Worm (Caenorhabditis elegans) whole organism, late embryonic: ENCODE measurements around the gene thk-1.

Experiments
- C08G9.2 ChIP-seq: sonication (generic microtip); optimal IDR thresholded peaks from 2 replicates; lab custom pipeline; 2016; ENCODE audit warnings: mild to moderate bottlenecking, missing genetic modification characterization, moderate library complexity, missing compliant biosample characterization
- K02D7.2 ChIP-seq: sonication (generic microtip); optimal IDR thresholded peaks from 2 replicates; lab custom pipeline; 2017; ENCODE audit warnings: mild to moderate bottlenecking, missing genetic modification characterization, missing compliant biosample characterization
- K09A11.1 ChIP-seq: sonication (generic microtip); optimal IDR thresholded peaks from 2 replicates; lab custom pipeline; 2017; ENCODE audit warnings: antibody characterized with exemption, mild to moderate bottlenecking, missing genetic modification characterization, missing compliant biosample characterization; ENCODE audit not compliant: insufficient read depth
- Y22D7AL.16 ChIP-seq: sonication (generic microtip); optimal IDR thresholded peaks from 2 replicates; lab custom pipeline; 2016; ENCODE audit warnings: missing genetic modification characterization, missing compliant biosample characterization
- ama-1 ChIP-seq: fragments of 150-350 bp; optimal IDR thresholded peaks from 2 replicates; lab custom pipeline; 2014
- ceh-19 ChIP-seq: fragments of 200-800 bp; sonication (Bioruptor generic); optimal IDR thresholded peaks from 2 replicates; lab custom pipeline; 2018; ENCODE audit warnings: mild to moderate bottlenecking, missing genetic modification characterization, missing compliant biosample characterization
- ceh-22 ChIP-seq: sonication (generic microtip); optimal IDR thresholded peaks from 2 replicates; lab custom pipeline; 2017; ENCODE audit warnings: missing biosample characterization, missing genetic modification characterization
- ceh-30 ChIP-seq: fragments of 150-350 bp; optimal IDR thresholded peaks from 2 replicates; lab custom pipeline; 2014; ENCODE audit warnings: missing biosample characterization, missing genetic modification characterization
- ceh-31 ChIP-seq: sonication (generic microtip); optimal IDR thresholded peaks from 2 replicates; lab custom pipeline; 2016; ENCODE audit warnings: missing genetic modification characterization, missing compliant biosample characterization
- ceh-6 ChIP-seq: fragments of 200-800 bp; sonication (Bioruptor generic); optimal IDR thresholded peaks from 2 replicates; lab custom pipeline; 2018; ENCODE audit warnings: mild to moderate bottlenecking, missing genetic modification characterization, missing compliant biosample characterization
- che-1 ChIP-seq: sonication (generic microtip); optimal IDR thresholded peaks from 2 replicates; lab custom pipeline; 2016; ENCODE audit warnings: mild to moderate bottlenecking, missing genetic modification characterization, missing compliant biosample characterization
- dmd-4 ChIP-seq: sonication (generic microtip); optimal IDR thresholded peaks from 2 replicates; lab custom pipeline; 2016; ENCODE audit warnings: borderline replicate concordance, missing genetic modification characterization, missing compliant biosample characterization
- dve-1 ChIP-seq: sonication (generic microtip); optimal IDR thresholded peaks from 2 replicates; lab custom pipeline; 2017; ENCODE audit warnings: antibody characterized with exemption, mild to moderate bottlenecking, missing genetic modification characterization, missing compliant biosample characterization
- ets-4 ChIP-seq: sonication (generic microtip); optimal IDR thresholded peaks from 2 replicates; lab custom pipeline; 2016; ENCODE audit warnings: missing genetic modification characterization, missing compliant biosample characterization
- eyg-1 ChIP-seq: sonication (generic microtip); optimal IDR thresholded peaks from 2 replicates; lab custom pipeline; 2016; ENCODE audit warnings: missing genotype, missing genetic modification characterization, missing compliant biosample characterization
- fkh-10 ChIP-seq: fragments of 150-350 bp; optimal IDR thresholded peaks from 2 replicates; lab custom pipeline; 2014; ENCODE audit warnings: missing biosample characterization, missing genetic modification reagents, missing genetic modification characterization
- fkh-6 ChIP-seq: sonication (generic microtip); optimal IDR thresholded peaks from 2 replicates; lab custom pipeline; 2016; ENCODE audit warnings: missing genetic modification characterization, missing compliant biosample characterization
- hlh-30 ChIP-seq: sonication (generic microtip); optimal IDR thresholded peaks from 2 replicates; lab custom pipeline; 2017; ENCODE audit warnings: antibody characterized with exemption, missing genetic modification characterization, missing compliant biosample characterization; ENCODE audit not compliant: insufficient read depth
- hlh-8 ChIP-seq: sonication (generic microtip); optimal IDR thresholded peaks from 2 replicates; lab custom pipeline; 2016; ENCODE audit warnings: missing genotype, missing genetic modification characterization, missing compliant biosample characterization
- lim-6 ChIP-seq: sonication (generic microtip); optimal IDR thresholded peaks from 2 replicates; lab custom pipeline; 2016; ENCODE audit warnings: missing genetic modification characterization, missing compliant biosample characterization
- lin-11 ChIP-seq: fragments of 200-800 bp; sonication (Bioruptor generic); optimal IDR thresholded peaks from 2 replicates; lab custom pipeline; 2018; ENCODE audit warnings: mild to moderate bottlenecking, missing genetic modification characterization, missing compliant biosample characterization
- madf-2 ChIP-seq: sonication (generic microtip); optimal IDR thresholded peaks from 2 replicates; lab custom pipeline; 2017; ENCODE audit warnings: missing genetic modification characterization, missing compliant biosample characterization
- npax-4 ChIP-seq: sonication (generic microtip); optimal IDR thresholded peaks from 2 replicates; lab custom pipeline; 2016; ENCODE audit warnings: missing genetic modification characterization, missing compliant biosample characterization
- odd-2 ChIP-seq: sonication (generic microtip); optimal IDR thresholded peaks from 2 replicates; lab custom pipeline; 2017; ENCODE audit warnings: antibody characterized with exemption, mild to moderate bottlenecking, missing genetic modification characterization, missing compliant biosample characterization
- pax-1 ChIP-seq: fragments of 150-350 bp; optimal IDR thresholded peaks from 2 replicates; lab custom pipeline; 2014; ENCODE audit warnings: missing biosample characterization, missing genetic modification characterization
- pha-2 ChIP-seq: sonication (generic microtip); optimal IDR thresholded peaks from 2 replicates; lab custom pipeline; 2017; ENCODE audit warnings: mild to moderate bottlenecking, missing genetic modification characterization, missing compliant biosample characterization
- pha-4 ChIP-seq: fragments of 150-350 bp; optimal IDR thresholded peaks from 2 replicates; lab custom pipeline; 2018; ENCODE audit warnings: missing biosample characterization, missing genetic modification reagents, missing genetic modification characterization
- pqm-1 ChIP-seq: sonication (generic microtip); optimal IDR thresholded peaks from 2 replicates; lab custom pipeline; 2016; ENCODE audit warnings: missing genetic modification characterization, missing compliant biosample characterization
- pros-1 ChIP-seq: fragments of 150-350 bp; optimal IDR thresholded peaks from 2 replicates; lab custom pipeline; 2014; ENCODE audit warnings: missing biosample characterization, missing genetic modification reagents, missing genetic modification characterization
- ref-2 ChIP-seq: sonication (generic microtip); optimal IDR thresholded peaks from 2 replicates; lab custom pipeline; 2016; ENCODE audit warnings: missing genetic modification characterization, missing compliant biosample characterization
- rnt-1 ChIP-seq: sonication (generic microtip); optimal IDR thresholded peaks from 2 replicates; lab custom pipeline; 2016; ENCODE audit warnings: missing genetic modification characterization, missing compliant biosample characterization
- ttx-3 ChIP-seq: sonication (generic microtip); optimal IDR thresholded peaks from 2 replicates; lab custom pipeline; 2016; ENCODE audit warnings: missing genetic modification reagents, missing genetic modification characterization, missing compliant biosample characterization
- unc-3 ChIP-seq, 2 experiments: fragments of 200-800 bp in 1 of 2; sonication (Bioruptor generic) in 1 of 2; sonication (generic microtip) in 1 of 2; conservative IDR thresholded peaks in 1 of 2; optimal IDR thresholded peaks in 1 of 2; 2 replicates each; pipeline versions ENCODE4 v1.3.6 to Lab custom; 2016 to 2022; ENCODE audit warnings: missing compliant biosample characterization in 2 of 2, missing genetic modification characterization in 2 of 2, missing genetic modification reagents in 1 of 2
- unc-42 ChIP-seq: sonication (generic microtip); optimal IDR thresholded peaks from 2 replicates; lab custom pipeline; 2016; ENCODE audit warnings: missing genotype, missing genetic modification characterization, missing compliant biosample characterization
- unc-55 ChIP-seq: sonication (generic microtip); optimal IDR thresholded peaks from 2 replicates; lab custom pipeline; 2017; ENCODE audit warnings: missing biosample characterization, missing genetic modification reagents, missing genetic modification characterization
- unc-86 ChIP-seq: sonication (generic microtip); optimal IDR thresholded peaks from 2 replicates; lab custom pipeline; 2016; ENCODE audit warnings: missing genetic modification characterization, missing compliant biosample characterization
- zip-5 ChIP-seq: sonication (generic microtip); optimal IDR thresholded peaks from 2 replicates; lab custom pipeline; 2016; ENCODE audit warnings: missing genetic modification characterization, missing compliant biosample characterization
- ztf-16 ChIP-seq: sonication (generic microtip); optimal IDR thresholded peaks from 2 replicates; lab custom pipeline; 2017; ENCODE audit warnings: missing genetic modification characterization, missing compliant biosample characterization

The thk-1 gene

ce11 chrIV:10313565-10313964 is 32.2 kb upstream of the thk-1 start, which contains the start of gene acs-18:
acs-18 (minus strand) TSS chrIV:10313665.
- no peak for TF ChIP-seq C08G9.2 (tag; lab: Kevin White, UChicago)
- TF ChIP-seq ceh-6 (GFP tag; lab: Kevin White, UChicago) = no peak
- no peak for TF ChIP-seq ceh-30 (tag; lab: Kevin White, UChicago)
- TF ChIP-seq dve-1 (tag; lab: Kevin White, UChicago) = no peak
- TF ChIP-seq hlh-30 (tag; lab: Kevin White, UChicago) = no peak
- no peak for TF ChIP-seq ceh-19 (GFP tag; lab: Kevin White, UChicago)
- no peak for TF ChIP-seq K09A11.1 (tag; lab: Kevin White, UChicago)
- TF ChIP-seq pros-1 (tag; lab: Kevin White, UChicago) = no peak
- TF ChIP-seq fkh-10 (GFP tag; lab: Kevin White, UChicago) = no peak
- TF ChIP-seq dmd-4 = no peak
- TF ChIP-seq ama-1 (lab: Kevin White, UChicago) = no peak
- no peak for TF ChIP-seq madf-2 (tag; lab: Kevin White, UChicago)
- TF ChIP-seq ztf-16 = no peak
- TF ChIP-seq lin-11 (tag; lab: Kevin White, UChicago) = no peak
- no peak for TF ChIP-seq zip-5 (tag; lab: Kevin White, UChicago)
- TF ChIP-seq pax-1 (tag; lab: Kevin White, UChicago) = no peak
- no peak for TF ChIP-seq npax-4 (tag; lab: Kevin White, UChicago)
- TF ChIP-seq K02D7.2 = no peak
- no peak for TF ChIP-seq fkh-6 (tag; lab: Kevin White, UChicago)
- TF ChIP-seq pqm-1 (tag; lab: Kevin White, UChicago) = no peak

- TF ChIP-seq unc-3 (GFP tag; conservative IDR thresholded peaks at IDR 0.05; lab: Robert Waterston, UW) (no peak), unc-3 (tag; optimal IDR thresholded peaks at IDR 0.05; lab: Kevin White, UChicago) (no peak), zip-5 (tag; lab: Kevin White, UChicago) (no peak), unc-86 (tag; lab: Kevin White, UChicago) (no peak), odd-2 (tag; lab: Kevin White, UChicago) (no peak), hlh-30 (tag; lab: Kevin White, UChicago) (no peak), ceh-31 (tag; lab: Kevin White, UChicago) (no peak), Y22D7AL.16 (no peak), fkh-10 (GFP tag; lab: Kevin White, UChicago) (no peak), pha-2 (no peak), ref-2 (no peak), pqm-1 (tag; lab: Kevin White, UChicago) (no peak), pros-1 (tag; lab: Kevin White, UChicago) (no peak), ets-4 (tag; lab: Kevin White, UChicago) (no peak), unc-55 (GFP tag; lab: Kevin White, UChicago) (no peak), hlh-8 (tag; lab: Kevin White, UChicago) (no peak), ttx-3 (no peak), rnt-1 (tag; lab: Kevin White, UChicago) (no peak)
These were observed 29.7 kb upstream of the thk-1 start for ce11 chrIV:10311115-10311514.

ce11 chrIV:10310329-10310728 is 28.9 kb upstream of the thk-1 start, which contains the start of gene R09E10.8:
R09E10.8 (minus strand) TSS chrIV:10310429.
- no peak for TF ChIP-seq unc-42 (tag; lab: Kevin White, UChicago)
- no peak for TF ChIP-seq ceh-22
- no peak for TF ChIP-seq hlh-30 (tag; lab: Kevin White, UChicago)
- TF ChIP-seq pha-4 (tag; lab: Kevin White, UChicago) = no peak
- TF ChIP-seq lim-6 (tag; lab: Kevin White, UChicago) = no peak
- TF ChIP-seq ceh-30 (tag; lab: Kevin White, UChicago) = no peak
- no peak for TF ChIP-seq che-1
- TF ChIP-seq, all 69 proteins: peak for 0

- peak; percentile 94 for TF ChIP-seq pax-1 (tag; lab: Kevin White, UChicago)
- TF ChIP-seq C08G9.2 (tag; lab: Kevin White, UChicago) = no peak
- TF ChIP-seq eyg-1 (tag; lab: Kevin White, UChicago) = no peak
These were observed 23.0 kb upstream of the thk-1 start for ce11 chrIV:10304383-10304782.
